Worm (Caenorhabditis elegans): ENCODE measurements around the gene srd-43.

DNA sequence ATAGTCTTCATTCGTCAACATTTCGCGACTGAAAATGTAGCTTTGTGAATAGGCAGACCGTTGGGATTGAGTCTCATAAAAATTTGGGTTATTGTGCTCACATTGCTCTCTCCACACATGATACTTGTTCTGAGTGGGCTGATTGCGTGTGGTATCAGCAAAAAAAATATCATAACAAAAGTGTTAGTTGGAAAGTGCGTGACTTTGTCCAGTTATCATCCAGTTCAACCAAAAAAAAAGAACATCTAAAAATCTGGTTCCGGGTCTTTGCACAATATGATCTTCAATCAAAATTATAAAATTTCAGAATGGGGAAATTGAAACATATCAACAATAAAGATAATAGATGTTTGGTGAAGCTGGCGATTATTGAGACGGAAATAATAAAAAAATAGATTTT, 5.1 kb downstream of the srd-43 start, which contains the start of gene srd-39:
- TF ChIP-seq attf-4 (tag; optimal IDR thresholded peaks at IDR 0.05) (no peak), unc-39 (tag; optimal IDR thresholded peaks at IDR 0.05) (no peak), snpc-4 (tag; optimal IDR thresholded peaks at IDR 0.05) (no peak), zag-1 (tag; optimal IDR thresholded peaks at IDR 0.05) (no peak), daf-19 (GFP tag; conservative IDR thresholded peaks at IDR 0.05) (no peak), mdl-1 (tag; optimal IDR thresholded peaks at IDR 0.05) (no peak), zip-2 (tag; optimal IDR thresholded peaks at IDR 0.05) (no peak), pqm-1 (tag; optimal IDR thresholded peaks at IDR 0.05) (no peak), nhr-237 (tag; optimal IDR thresholded peaks at IDR 0.05) (no peak)
